Fruit fly (Drosophila melanogaster): ENCODE results near the gene CG33673.

CG33673 gene

DNA sequence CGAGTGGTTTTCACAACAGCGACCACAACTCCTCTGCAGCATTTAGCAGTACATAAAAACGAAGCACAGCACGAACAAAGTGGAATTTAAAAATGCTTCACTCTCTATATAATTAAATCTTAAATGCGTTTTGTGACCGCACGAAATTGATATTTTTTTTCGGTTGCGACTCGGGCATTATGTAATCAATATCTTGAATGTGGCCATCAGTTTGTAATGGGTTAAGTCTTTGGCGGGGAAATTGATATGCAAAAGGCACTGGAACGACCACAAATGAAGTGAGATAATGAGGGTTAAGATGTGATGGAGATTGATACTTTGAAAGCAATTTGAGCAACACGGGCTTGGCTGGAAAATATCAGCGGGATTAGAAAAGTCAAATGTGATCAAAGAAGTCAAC is 22.7 kb downstream of the CG33673 start:
- TF ChIP-seq CG4496 (GFP tag; IDR thresholded peaks at IDR 0.05): no peak
- no peak for TF ChIP-seq CG14655 (GFP tag; optimal IDR thresholded peaks at IDR 0.05)
- no peak for TF ChIP-seq CG10348 (GFP tag; IDR thresholded peaks at IDR 0.05)
- no peak for TF ChIP-seq rn (GFP tag; IDR thresholded peaks at IDR 0.05)
- no peak for TF ChIP-seq fd96Ca (GFP tag; IDR thresholded peaks at IDR 0.05)
- no peak for TF ChIP-seq CG15710 (tag; optimal IDR thresholded peaks at IDR 0.05)
- no peak for TF ChIP-seq gl (tag; optimal IDR thresholded peaks at IDR 0.05)
- no peak for TF ChIP-seq Pif1A (GFP tag; optimal IDR thresholded peaks at IDR 0.05)
- TF ChIP-seq Ets98B (GFP tag; IDR thresholded peaks at IDR 0.05): no peak
- TF ChIP-seq Pif1B (GFP tag; optimal IDR thresholded peaks at IDR 0.05): no peak
- TF ChIP-seq CG32121 (GFP tag; IDR thresholded peaks at IDR 0.05): no peak
- TF ChIP-seq Snoo (tag; optimal IDR thresholded peaks at IDR 0.05): no peak
- TF ChIP-seq CG8301 (tag; optimal IDR thresholded peaks at IDR 0.05): no peak

DNA sequence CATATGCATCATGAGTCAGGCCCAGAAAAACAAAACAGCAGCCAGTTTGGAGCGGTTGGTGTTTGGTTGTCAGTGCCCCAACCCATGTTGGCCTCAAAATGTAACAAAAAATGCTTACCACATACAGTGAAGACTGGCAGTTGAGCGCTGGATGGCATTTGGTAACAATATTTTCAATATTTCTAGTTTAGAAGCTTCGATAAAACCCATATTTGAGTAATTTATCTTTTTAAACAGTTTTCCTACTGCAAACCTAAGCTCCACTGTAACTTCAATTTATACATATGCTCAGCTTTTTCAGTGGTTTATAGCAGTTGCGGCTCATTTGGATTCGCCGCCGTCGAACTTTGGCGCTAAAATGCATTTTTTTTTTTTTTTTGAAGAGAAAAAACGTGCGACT is 30.1 kb downstream of the CG33673 start:
- TF ChIP-seq CG14655 (GFP tag; optimal IDR thresholded peaks at IDR 0.05): peak; percentile 5
- peak; percentile 92 for TF ChIP-seq Ets98B (GFP tag; IDR thresholded peaks at IDR 0.05)
- peak; percentile 72 for TF ChIP-seq CG12605 (GFP tag; IDR thresholded peaks at IDR 0.05)
- TF ChIP-seq CG8301 (tag; optimal IDR thresholded peaks at IDR 0.05): peak; percentile 20
- peak; percentile 68; the same call in 1 of the 2 replicates for TF ChIP-seq CG10348 (GFP tag; IDR thresholded peaks at IDR 0.05)
- TF ChIP-seq CG32121 (GFP tag; IDR thresholded peaks at IDR 0.05): peak; percentile 94
- TF ChIP-seq CG4496 (GFP tag; IDR thresholded peaks at IDR 0.05): peak; percentile 91
- peak; percentile 1 for TF ChIP-seq Pif1B (GFP tag; optimal IDR thresholded peaks at IDR 0.05)
- peak; percentile 84 for TF ChIP-seq fd96Ca (GFP tag; IDR thresholded peaks at IDR 0.05)
- TF ChIP-seq Pif1A (GFP tag; optimal IDR thresholded peaks at IDR 0.05): no peak
- TF ChIP-seq CG13204 (GFP tag; optimal IDR thresholded peaks at IDR 0.05): no peak
- TF ChIP-seq CG9948 (tag; optimal IDR thresholded peaks at IDR 0.05): no peak
- peak; percentile 80 for TF ChIP-seq rn (GFP tag; IDR thresholded peaks at IDR 0.05)

DNA sequence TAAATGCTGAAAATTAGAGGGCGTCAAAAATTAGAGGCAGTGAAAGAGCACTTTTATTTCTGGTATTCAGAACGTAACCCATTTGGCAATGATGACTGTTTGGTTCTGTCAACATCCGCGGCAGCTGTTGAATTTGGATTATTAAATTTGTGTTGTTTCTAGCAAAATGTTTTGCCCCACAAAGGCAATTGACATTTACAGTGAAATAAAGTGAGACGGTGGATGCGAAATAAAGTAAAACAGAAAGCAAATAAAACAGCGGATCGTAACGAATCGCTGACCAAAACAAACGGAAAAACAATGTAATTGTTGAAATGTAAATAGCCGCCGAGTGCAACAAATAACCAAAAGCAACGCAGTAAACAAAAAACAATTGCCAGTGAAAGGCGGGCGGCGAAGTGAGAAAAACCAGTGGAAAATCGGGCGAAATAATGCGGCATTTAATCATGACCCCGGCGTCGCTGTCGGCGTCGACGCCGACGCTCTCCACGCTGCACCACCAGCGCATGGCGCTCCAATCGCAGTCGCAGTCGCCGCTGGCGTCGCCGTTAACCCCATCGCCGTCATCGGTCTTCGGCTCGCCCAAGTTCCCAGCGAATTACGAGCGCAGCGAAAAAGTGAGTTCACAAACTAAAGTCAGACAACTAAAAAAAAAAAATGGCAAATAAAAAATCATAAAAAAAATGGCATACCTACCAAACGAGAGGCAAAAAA is 33.3 kb downstream of the CG33673 start:
- TF ChIP-seq fd96Ca (GFP tag; IDR thresholded peaks at IDR 0.05): no peak

DNA sequence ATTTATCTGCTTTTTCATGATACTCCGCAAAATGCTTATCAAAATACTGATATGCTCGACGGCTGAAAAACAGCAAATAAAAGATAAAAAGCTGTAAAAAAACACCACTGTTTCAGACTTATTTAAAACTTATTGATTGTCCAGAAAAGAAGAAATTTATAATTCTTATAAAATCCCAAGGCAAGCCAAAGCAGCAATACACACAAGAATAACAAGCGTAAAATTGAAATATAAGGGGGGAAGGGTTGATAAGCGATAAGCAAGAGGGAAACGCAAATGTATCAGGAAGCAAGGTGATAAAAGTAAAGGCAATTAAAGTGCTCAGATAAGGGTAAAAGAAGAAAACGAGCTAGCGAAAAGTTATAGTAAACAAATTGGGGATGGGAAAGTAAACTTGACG is 34.0 kb downstream of the CG33673 start:
- no peak for TF ChIP-seq CG17806 (tag; optimal IDR thresholded peaks at IDR 0.05)
- TF ChIP-seq CG8159 (tag; optimal IDR thresholded peaks at IDR 0.05): no peak
- TF ChIP-seq EcR (GFP tag; optimal IDR thresholded peaks at IDR 0.05): no peak
- TF ChIP-seq gl (tag; optimal IDR thresholded peaks at IDR 0.05): no peak
- no peak for TF ChIP-seq CG10348 (GFP tag; IDR thresholded peaks at IDR 0.05)
- TF ChIP-seq CG9948 (tag; optimal IDR thresholded peaks at IDR 0.05): no peak
- no peak for TF ChIP-seq rn (GFP tag; IDR thresholded peaks at IDR 0.05)
- no peak for TF ChIP-seq Pif1A (GFP tag; optimal IDR thresholded peaks at IDR 0.05)
- TF ChIP-seq Snoo (tag; optimal IDR thresholded peaks at IDR 0.05): no peak
- no peak for TF ChIP-seq CG15710 (tag; optimal IDR thresholded peaks at IDR 0.05)
- no peak for TF ChIP-seq CG8301 (tag; optimal IDR thresholded peaks at IDR 0.05)
- no peak for TF ChIP-seq fd96Ca (GFP tag; IDR thresholded peaks at IDR 0.05)
- no peak for TF ChIP-seq CG14655 (GFP tag; optimal IDR thresholded peaks at IDR 0.05)
- TF ChIP-seq CG32121 (GFP tag; IDR thresholded peaks at IDR 0.05): no peak
- TF ChIP-seq CG4496 (GFP tag; IDR thresholded peaks at IDR 0.05): no peak
- TF ChIP-seq CG13204 (GFP tag; optimal IDR thresholded peaks at IDR 0.05): no peak
- no peak for TF ChIP-seq Pif1B (GFP tag; optimal IDR thresholded peaks at IDR 0.05)
- TF ChIP-seq Ets98B (GFP tag; IDR thresholded peaks at IDR 0.05): no peak
- TF ChIP-seq CG34367 (tag; optimal IDR thresholded peaks at IDR 0.05): no peak

DNA sequence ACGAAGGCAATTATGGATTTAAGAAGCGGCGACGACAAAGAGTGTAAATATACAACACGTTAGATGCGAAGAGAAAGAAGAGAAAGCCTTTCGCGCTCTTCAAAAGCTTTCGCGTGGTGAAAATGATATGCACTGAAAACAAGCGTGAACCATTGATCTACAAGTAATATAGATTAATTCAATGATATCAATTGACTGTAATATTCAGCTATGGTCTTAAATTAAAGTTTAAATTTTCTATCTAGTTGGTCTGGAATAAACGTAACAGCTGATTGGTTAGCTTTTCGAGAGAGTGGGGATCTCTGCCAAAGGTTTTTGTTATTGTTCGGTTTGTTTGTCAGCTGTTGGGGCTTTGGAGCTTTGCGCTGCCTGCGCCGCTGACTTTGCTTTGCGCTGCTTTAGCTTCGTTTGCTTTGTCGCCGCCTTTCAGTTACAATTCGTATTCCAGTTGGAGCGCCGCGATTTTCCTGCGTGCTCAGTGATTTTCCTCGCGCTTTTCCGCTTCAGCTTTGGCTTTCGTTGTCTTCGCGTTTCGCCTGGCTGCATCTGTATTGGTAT is 35.1 kb downstream of the CG33673 start:
- TF ChIP-seq CG34367 (tag; optimal IDR thresholded peaks at IDR 0.05) (no peak), CG10348 (GFP tag; IDR thresholded peaks at IDR 0.05) (no peak), EcR (GFP tag; optimal IDR thresholded peaks at IDR 0.05) (no peak), Snoo (tag; optimal IDR thresholded peaks at IDR 0.05) (peak; percentile 14), CG13204 (GFP tag; optimal IDR thresholded peaks at IDR 0.05) (no peak), CG8301 (tag; optimal IDR thresholded peaks at IDR 0.05) (peak; percentile 70), CG17806 (tag; optimal IDR thresholded peaks at IDR 0.05) (peak; percentile 12), CG32121 (GFP tag; IDR thresholded peaks at IDR 0.05) (peak; percentile 66), Pif1A (GFP tag; optimal IDR thresholded peaks at IDR 0.05) (peak; percentile 63), Pif1B (GFP tag; optimal IDR thresholded peaks at IDR 0.05) (peak; percentile 50), CG4496 (GFP tag; IDR thresholded peaks at IDR 0.05) (peak; percentile 56; the same call in 2 of the 3 replicates), fd96Ca (GFP tag; IDR thresholded peaks at IDR 0.05) (peak; percentile 43; the same call in 1 of the 3 replicates), D1 (tag; optimal IDR thresholded peaks at IDR 0.05) (no peak), CG14655 (GFP tag; optimal IDR thresholded peaks at IDR 0.05) (peak; percentile 54), CG15710 (tag; optimal IDR thresholded peaks at IDR 0.05) (no peak), CG12605 (GFP tag; IDR thresholded peaks at IDR 0.05) (0 out of 2 replicates have a peak, but pooled peaks have one; percentile 3), gl (tag; optimal IDR thresholded peaks at IDR 0.05) (no peak), rn (GFP tag; IDR thresholded peaks at IDR 0.05) (no peak), CG9948 (tag; optimal IDR thresholded peaks at IDR 0.05) (no peak), CG8159 (tag; optimal IDR thresholded peaks at IDR 0.05) (no peak), Ets98B (GFP tag; IDR thresholded peaks at IDR 0.05) (peak; percentile 68)

DNA sequence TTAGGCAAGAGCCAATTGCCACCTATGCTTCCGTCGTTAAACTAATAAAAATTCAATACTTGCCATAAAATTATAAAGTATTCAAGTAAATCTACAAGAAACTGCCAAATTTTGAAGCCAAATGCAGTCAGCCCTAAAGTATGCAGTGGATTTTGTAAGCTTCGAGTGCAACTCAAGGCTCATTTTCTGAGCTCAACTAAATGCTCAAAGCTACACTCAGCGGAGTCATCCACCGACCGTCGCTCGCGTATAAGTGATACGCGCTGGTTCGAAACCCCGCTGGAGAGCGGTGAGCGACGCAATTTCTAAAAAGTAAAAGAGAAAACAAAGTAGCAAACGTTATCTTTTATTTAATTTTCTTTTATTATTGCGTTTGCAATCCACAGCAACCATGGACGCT is 36.8 kb downstream of the CG33673 start:
- TF ChIP-seq Snoo (tag; optimal IDR thresholded peaks at IDR 0.05): no peak
- TF ChIP-seq CG12605 (GFP tag; IDR thresholded peaks at IDR 0.05): peak; percentile 29; the same call in 1 of the 2 replicates
- TF ChIP-seq CG13204 (GFP tag; optimal IDR thresholded peaks at IDR 0.05): no peak
- no peak for TF ChIP-seq rn (GFP tag; IDR thresholded peaks at IDR 0.05)
- TF ChIP-seq D1 (tag; optimal IDR thresholded peaks at IDR 0.05): no peak
- peak; percentile 4 for TF ChIP-seq EcR (GFP tag; optimal IDR thresholded peaks at IDR 0.05)
- no peak for TF ChIP-seq CG32121 (GFP tag; IDR thresholded peaks at IDR 0.05)
- TF ChIP-seq fd96Ca (GFP tag; IDR thresholded peaks at IDR 0.05): no peak
- TF ChIP-seq CG9948 (tag; optimal IDR thresholded peaks at IDR 0.05): no peak

Measured in whole organism, pupa.